Fruit fly (Drosophila melanogaster): ENCODE results near the gene APP-BP1.

DNA sequence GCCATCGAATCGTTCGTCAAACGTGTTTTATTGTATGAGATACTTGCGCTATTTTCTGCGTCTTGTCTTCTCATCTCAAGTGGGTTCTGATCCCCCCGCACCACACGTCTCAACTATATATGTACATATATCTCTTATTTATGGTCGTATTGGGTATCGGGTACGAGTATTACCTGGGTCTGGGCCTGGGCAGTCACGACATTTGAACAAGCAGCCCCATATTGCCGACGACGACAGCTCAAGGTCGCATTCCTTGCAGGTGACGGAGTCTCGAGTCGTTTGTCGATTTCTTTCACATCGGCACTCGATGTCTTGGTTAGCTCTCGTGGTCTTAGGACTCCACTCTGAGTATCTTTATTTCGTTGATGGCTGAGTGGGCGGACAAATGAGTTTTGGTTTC is 46.9 kb downstream of the APP-BP1 start:
- TF ChIP-seq pan (optimal IDR thresholded peaks at IDR 0.05), result no peak
- no peak for TF ChIP-seq usp (GFP tag; optimal IDR thresholded peaks at IDR 0.05)
- no peak for TF ChIP-seq CG8478 (optimal IDR thresholded peaks at IDR 0.05)
